Worm (Caenorhabditis elegans): ENCODE data around the gene srw-102.

srw-102 gene

ce11 chrV:1741074-1741473, 21.0 kb downstream of the srw-102 start, which contains the start of gene srab-25:
Gene srab-25, minus strand, starts transcription at chrV:1741174.
- TF ChIP-seq tbx-2 (tag; optimal IDR thresholded peaks at IDR 0.05), result no peak
- TF ChIP-seq lim-6 (tag; optimal IDR thresholded peaks at IDR 0.05), result no peak
- TF ChIP-seq ceh-2 (tag; optimal IDR thresholded peaks at IDR 0.05), result no peak
- TF ChIP-seq unc-55 (GFP tag; optimal IDR thresholded peaks at IDR 0.05), result no peak
- TF ChIP-seq ama-1 (optimal IDR thresholded peaks at IDR 0.05), result no peak
- TF ChIP-seq lin-11 (tag; optimal IDR thresholded peaks at IDR 0.05), result no peak
- TF ChIP-seq unc-86 (tag; optimal IDR thresholded peaks at IDR 0.05), result no peak
- no peak for TF ChIP-seq pax-1 (tag; optimal IDR thresholded peaks at IDR 0.05)
- no peak for TF ChIP-seq sox-2 (GFP tag; IDR thresholded peaks at IDR 0.05)
- no peak for TF ChIP-seq ets-4 (tag; optimal IDR thresholded peaks at IDR 0.05)
- no peak for TF ChIP-seq fkh-10 (GFP tag; optimal IDR thresholded peaks at IDR 0.05)
- no peak for TF ChIP-seq odd-2 (tag; optimal IDR thresholded peaks at IDR 0.05)
- no peak for TF ChIP-seq ceh-31 (tag; optimal IDR thresholded peaks at IDR 0.05)

DNA sequence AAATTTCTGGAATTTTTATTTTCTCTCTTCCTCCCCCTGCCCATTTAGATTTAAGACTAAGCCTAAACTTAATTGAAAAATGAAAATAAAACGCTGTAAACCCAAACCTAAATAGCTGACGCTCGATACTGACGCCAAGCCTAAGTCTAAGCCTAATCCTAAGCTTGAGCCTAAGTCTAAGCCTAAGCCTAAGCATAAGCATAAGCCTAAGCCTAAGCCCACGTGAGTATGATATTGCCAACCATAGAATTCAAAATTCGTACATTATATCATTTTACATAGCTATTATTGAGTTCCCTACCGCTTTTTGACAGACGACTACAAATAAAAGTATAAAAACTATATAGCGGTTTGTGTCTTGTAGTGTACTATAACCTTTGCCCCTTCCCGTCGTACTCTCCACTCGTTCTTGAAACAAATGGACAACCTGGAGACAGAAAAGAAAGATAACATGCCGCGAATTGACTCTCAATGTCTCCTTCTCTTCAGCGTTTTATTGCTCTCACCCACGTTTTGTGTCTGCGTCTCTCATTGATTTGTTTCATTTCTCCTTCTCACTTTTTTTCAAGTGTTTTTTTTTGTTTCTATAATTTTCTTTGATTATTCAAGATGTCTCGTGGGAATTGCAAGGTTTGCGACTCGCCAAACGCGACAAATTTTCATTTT, 23.3 kb downstream of the srw-102 start, which contains the start of gene nhr-256:
nhr-256 (plus strand) TSS at position 567 of the 666 bp plus-strand sequence.
- TF ChIP-seq madf-2 (tag; optimal IDR thresholded peaks at IDR 0.05), result no peak
- no peak for TF ChIP-seq rnt-1 (tag; optimal IDR thresholded peaks at IDR 0.05)
- peak; percentile 22 for TF ChIP-seq ets-4 (tag; optimal IDR thresholded peaks at IDR 0.05)
- no peak for TF ChIP-seq T23F11.4 (GFP tag; optimal IDR thresholded peaks at IDR 0.05)
- TF ChIP-seq ceh-6 (GFP tag; optimal IDR thresholded peaks at IDR 0.05), result no peak
- peak; percentile 2 for TF ChIP-seq pqm-1 (tag; optimal IDR thresholded peaks at IDR 0.05)
- TF ChIP-seq hlh-8 (tag; optimal IDR thresholded peaks at IDR 0.05), result no peak
- no peak for TF ChIP-seq ahr-1 (tag; optimal IDR thresholded peaks at IDR 0.05)
- TF ChIP-seq pax-1 (tag; optimal IDR thresholded peaks at IDR 0.05), result no peak
- no peak for TF ChIP-seq hlh-13 (GFP tag; optimal IDR thresholded peaks at IDR 0.05)
- TF ChIP-seq unc-3 (GFP tag; conservative IDR thresholded peaks at IDR 0.05), result no peak
- no peak for TF ChIP-seq unc-3 (tag; optimal IDR thresholded peaks at IDR 0.05)
- peak; percentile 33 for TF ChIP-seq nfya-1 (tag; optimal IDR thresholded peaks at IDR 0.05)
- TF ChIP-seq unc-55 (GFP tag; optimal IDR thresholded peaks at IDR 0.05), result peak; percentile 28
- TF ChIP-seq tbx-2 (tag; optimal IDR thresholded peaks at IDR 0.05), result peak; percentile 33
- TF ChIP-seq tbx-7 (tag; optimal IDR thresholded peaks at IDR 0.05), result no peak
- peak; percentile 80 for TF ChIP-seq ceh-30 (tag; optimal IDR thresholded peaks at IDR 0.05)
- TF ChIP-seq ceh-18 (tag; optimal IDR thresholded peaks at IDR 0.05), result peak; percentile 21
- TF ChIP-seq fkh-6 (tag; optimal IDR thresholded peaks at IDR 0.05), result no peak
- no peak for TF ChIP-seq K02D7.2 (tag; optimal IDR thresholded peaks at IDR 0.05)
- TF ChIP-seq ztf-16 (tag; optimal IDR thresholded peaks at IDR 0.05), result no peak
- TF ChIP-seq elt-2 (tag; optimal IDR thresholded peaks at IDR 0.05), result peak; percentile 64
- peak; percentile 17 for TF ChIP-seq dve-1 (tag; optimal IDR thresholded peaks at IDR 0.05)
- TF ChIP-seq pros-1 (tag; optimal IDR thresholded peaks at IDR 0.05), result no peak
- TF ChIP-seq unc-42 (tag; optimal IDR thresholded peaks at IDR 0.05), result peak; percentile 4
- no peak for TF ChIP-seq gmeb-2 (tag; optimal IDR thresholded peaks at IDR 0.05)
- TF ChIP-seq pat-9 (tag; optimal IDR thresholded peaks at IDR 0.05), result no peak
- TF ChIP-seq odd-2 (tag; optimal IDR thresholded peaks at IDR 0.05), result no peak
- no peak for TF ChIP-seq sox-2 (GFP tag; IDR thresholded peaks at IDR 0.05)

ce11 chrV:1749053-1749452, 29.0 kb downstream of the srw-102 start, which contains the start of gene ZK697.8:
Gene ZK697.8, minus strand, starts transcription at chrV:1749153.
- no peak for TF ChIP-seq nhr-232 (tag; optimal IDR thresholded peaks at IDR 0.05)
- TF ChIP-seq ceh-24 (tag; optimal IDR thresholded peaks at IDR 0.05), result no peak
- TF ChIP-seq unc-86 (tag; optimal IDR thresholded peaks at IDR 0.05), result no peak
- no peak for TF ChIP-seq tbx-7 (tag; optimal IDR thresholded peaks at IDR 0.05)
- no peak for TF ChIP-seq ets-4 (tag; optimal IDR thresholded peaks at IDR 0.05)
- no peak for TF ChIP-seq sox-2 (GFP tag; IDR thresholded peaks at IDR 0.05)
- no peak for TF ChIP-seq ceh-9 (tag; optimal IDR thresholded peaks at IDR 0.05)
- TF ChIP-seq ahr-1 (tag; optimal IDR thresholded peaks at IDR 0.05), result no peak
- TF ChIP-seq syd-9 (tag; optimal IDR thresholded peaks at IDR 0.05), result no peak
- TF ChIP-seq dmd-4 (tag; optimal IDR thresholded peaks at IDR 0.05; ENCODE audit: borderline replicate concordance), result no peak
- no peak for TF ChIP-seq C38D4.7 (GFP tag; optimal IDR thresholded peaks at IDR 0.05)
- no peak for TF ChIP-seq ceh-19 (GFP tag; optimal IDR thresholded peaks at IDR 0.05)
- no peak for TF ChIP-seq ceh-18 (tag; optimal IDR thresholded peaks at IDR 0.05)
- TF ChIP-seq pros-1 (tag; optimal IDR thresholded peaks at IDR 0.05), result no peak
- no peak for TF ChIP-seq tbx-2 (tag; optimal IDR thresholded peaks at IDR 0.05)
- TF ChIP-seq fkh-10 (GFP tag; optimal IDR thresholded peaks at IDR 0.05), result no peak
- no peak for TF ChIP-seq gmeb-2 (tag; optimal IDR thresholded peaks at IDR 0.05)
